Worm (Caenorhabditis elegans) whole organism, L4 larva: Measurements from ENCODE around the gene F48F5.6.

ENCODE experiments used
- ceh-44 ChIP-seq: fragments of 200-800 bp; sonication (Bioruptor generic); IDR thresholded peaks from 2 replicates; pipeline ENCODE4 v1.3.6; 2022; ENCODE audit warnings: missing genetic modification reagents, missing genetic modification characterization, missing compliant biosample characterization
- nhr-237 ChIP-seq: sonication (generic microtip); optimal IDR thresholded peaks from 2 replicates; lab custom pipeline; 2017; ENCODE audit warnings: missing biosample characterization, missing genetic modification characterization
- nhr-41 ChIP-seq: fragments of 200-800 bp; sonication (Bioruptor generic); IDR thresholded peaks from 2 replicates; pipeline ENCODE4 v1.3.6; 2022; ENCODE audit warnings: missing genetic modification reagents, missing genetic modification characterization, missing compliant biosample characterization
- nhr-48 ChIP-seq: sonication (generic microtip); optimal IDR thresholded peaks from 2 replicates; lab custom pipeline; 2016; ENCODE audit warnings: mild to moderate bottlenecking, missing genetic modification characterization, missing compliant biosample characterization
- nhr-6 ChIP-seq: fragments of 150-350 bp; optimal IDR thresholded peaks from 2 replicates; lab custom pipeline; 2014; ENCODE audit warnings: missing biosample characterization, missing genetic modification characterization
- pha-4 ChIP-seq, 2 experiments: fragments of 150-350 bp in 1 of 2; fragments of 200-800 bp in 1 of 2; sonication (Bioruptor generic) in 1 of 2; IDR thresholded peaks in 1 of 2; optimal IDR thresholded peaks in 1 of 2; 2 replicates each; pipeline versions ENCODE4 v1.3.6 to Lab custom; 2014 to 2022; ENCODE audit warnings: missing genetic modification characterization in 2 of 2, missing genetic modification reagents in 2 of 2, missing biosample characterization in 1 of 2, missing compliant biosample characterization in 1 of 2
- pqm-1 ChIP-seq: sonication (generic microtip); optimal IDR thresholded peaks from 2 replicates; lab custom pipeline; 2017; ENCODE audit warnings: missing biosample characterization, missing genetic modification characterization

DNA sequence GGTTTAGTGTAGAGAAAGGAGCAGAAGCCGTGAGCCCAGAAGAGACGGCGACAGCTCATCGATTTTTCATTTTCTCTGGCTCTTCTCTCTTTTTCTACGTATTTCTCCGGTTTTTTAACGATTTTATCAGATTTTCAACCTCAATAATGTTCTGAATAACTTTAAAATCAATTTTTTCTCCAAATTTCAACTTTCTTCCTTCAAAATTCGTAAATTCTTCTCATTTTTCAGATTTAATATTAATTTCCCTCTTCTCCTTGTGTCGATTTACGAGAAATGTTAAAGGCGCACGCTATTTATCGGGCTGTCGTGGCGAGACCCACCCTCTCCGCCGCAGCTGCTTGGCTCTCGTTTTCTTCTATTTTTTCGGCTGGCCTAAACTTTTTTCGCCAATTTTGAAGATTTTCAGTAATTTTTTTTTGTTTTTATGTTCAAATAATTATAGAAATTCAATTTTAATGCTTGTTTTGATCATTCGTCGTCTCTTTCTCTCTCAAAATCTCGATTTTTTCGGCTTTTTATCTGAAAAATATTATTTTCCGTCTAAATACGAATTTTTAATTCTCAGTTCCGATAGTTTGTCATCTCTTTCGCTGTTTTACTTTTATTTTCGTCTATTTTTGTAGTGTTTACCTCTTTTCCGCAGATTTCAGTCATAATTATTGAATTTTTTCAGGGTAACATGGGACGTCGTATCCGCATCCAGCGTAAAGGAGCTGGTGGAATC lies 26.2 kb upstream of the F48F5.6 start, which contains the start of the genes calf-1 and rpl-2:
- TF ChIP-seq nhr-48, result no peak
- peak; percentile 26 for TF ChIP-seq nhr-6 (tag; lab: Kevin White, UChicago)
- 0 out of 2 replicates have a peak, but pooled peaks have one; percentile 49 for TF ChIP-seq pha-4 (GFP tag; IDR thresholded peaks at IDR 0.05; lab: Robert Waterston, UW)
- TF ChIP-seq pha-4 (tag; optimal IDR thresholded peaks at IDR 0.05; lab: Kevin White, UChicago), result no peak
- no peak for TF ChIP-seq nhr-41 (GFP tag; lab: Robert Waterston, UW)
- TF ChIP-seq nhr-237, result no peak
- TF ChIP-seq ceh-44 (GFP tag; lab: Robert Waterston, UW), result no peak
- no peak for TF ChIP-seq pqm-1 (tag; lab: Kevin White, UChicago)
